Fruit fly (Drosophila melanogaster) whole organism, embryonic: Measurements from ENCODE around the gene sa.

ENCODE experiments used
- B-H1 ChIP-seq: fragments of 200-800 bp; sonication (Bioruptor generic); IDR thresholded peaks from 3 replicates; pipeline ENCODE4 v1.3.6; 2022; ENCODE audit warnings: missing biosample characterization, missing genetic modification characterization
- CG10565 ChIP-seq: fragments of 200-800 bp; sonication (Bioruptor generic); optimal IDR thresholded peaks from 3 replicates; lab custom pipeline; 2016; ENCODE audit warnings: missing biosample characterization, mild to moderate bottlenecking, missing genetic modification characterization
- CG10979 ChIP-seq: fragments of 200-800 bp; sonication (Bioruptor generic); optimal IDR thresholded peaks from 2 replicates; lab custom pipeline; 2018; ENCODE audit warnings: missing biosample characterization, mild to moderate bottlenecking, missing genetic modification characterization, moderate library complexity
- CG11560 ChIP-seq: fragments of 200-800 bp; sonication (Bioruptor generic); IDR thresholded peaks from 3 replicates; pipeline ENCODE4 v1.3.6; 2022; ENCODE audit warnings: missing biosample characterization, missing genetic modification characterization
- CG12391 ChIP-seq: fragments of 200-800 bp; sonication (Bioruptor generic); optimal IDR thresholded peaks from 3 replicates; lab custom pipeline; 2018; ENCODE audit warnings: missing biosample characterization, mild to moderate bottlenecking, missing genetic modification characterization, moderate library complexity
- CG13123 ChIP-seq: fragments of 200-800 bp; sonication (Bioruptor generic); optimal IDR thresholded peaks from 2 replicates; lab custom pipeline; 2016; ENCODE audit warnings: missing biosample characterization, missing genetic modification characterization
- CG13424 ChIP-seq: fragments of 200-800 bp; sonication (Bioruptor generic); optimal IDR thresholded peaks from 2 replicates; lab custom pipeline; 2019; ENCODE audit warnings: missing biosample characterization, mild to moderate bottlenecking, missing genetic modification characterization, moderate library complexity
- CG13894 ChIP-seq: fragments of 200-800 bp; sonication (Bioruptor generic); optimal IDR thresholded peaks from 3 replicates; lab custom pipeline; 2018; ENCODE audit warnings: missing biosample characterization, mild to moderate bottlenecking, missing genetic modification characterization, moderate library complexity
- CG14441 ChIP-seq: fragments of 200-800 bp; sonication (Bioruptor generic); IDR thresholded peaks from 2 replicates; pipeline ENCODE4 v1.3.6; 2022; ENCODE audit warnings: missing biosample characterization, missing genetic modification characterization
- CG15696 ChIP-seq: fragments of 200-800 bp; sonication (Bioruptor generic); optimal IDR thresholded peaks from 2 replicates; lab custom pipeline; 2019; ENCODE audit warnings: missing biosample characterization, mild to moderate bottlenecking, missing genetic modification characterization, moderate library complexity
- CG1832 ChIP-seq: fragments of 200-800 bp; sonication (Bioruptor generic); optimal IDR thresholded peaks from 2 replicates; lab custom pipeline; 2017; ENCODE audit warnings: missing biosample characterization, mild to moderate bottlenecking, missing genetic modification characterization, inconsistent platforms
- CG2116 ChIP-seq: fragments of 200-800 bp; sonication (Bioruptor generic); optimal IDR thresholded peaks from 3 replicates; lab custom pipeline; 2018; ENCODE audit warnings: missing biosample characterization, mild to moderate bottlenecking, missing genetic modification characterization
- CG2712 ChIP-seq: fragments of 200-800 bp; optimal IDR thresholded peaks from 3 replicates; lab custom pipeline; 2019; ENCODE audit warnings: missing biosample characterization, mild to moderate bottlenecking, missing genetic modification characterization, moderate library complexity
- CG34376 ChIP-seq: fragments of 200-800 bp; sonication (Bioruptor generic); optimal IDR thresholded peaks from 2 replicates; lab custom pipeline; 2018; ENCODE audit warnings: missing biosample characterization, mild to moderate bottlenecking, missing genetic modification characterization
- CG42726 ChIP-seq: fragments of 200-800 bp; sonication (Bioruptor generic); IDR thresholded peaks from 2 replicates; pipeline ENCODE4 v1.3.6; 2022; ENCODE audit warnings: missing biosample characterization, missing genetic modification characterization; ENCODE audit not compliant: partially characterized antibody
- CG4360 ChIP-seq: fragments of 200-800 bp; sonication (Bioruptor generic); IDR thresholded peaks from 2 replicates; pipeline ENCODE4 v1.3.6; 2022; ENCODE audit warnings: missing biosample characterization, missing genetic modification characterization
- CG4424 ChIP-seq: fragments of 200-800 bp; sonication (Bioruptor generic); optimal IDR thresholded peaks from 3 replicates; lab custom pipeline; 2016; ENCODE audit warnings: missing biosample characterization, missing genetic modification characterization
- CG4820 ChIP-seq: fragments of 200-800 bp; sonication (Bioruptor generic); optimal IDR thresholded peaks from 3 replicates; lab custom pipeline; 2016; ENCODE audit warnings: missing biosample characterization, missing genetic modification characterization
- CG6654 ChIP-seq: fragments of 200-800 bp; sonication (Bioruptor generic); optimal IDR thresholded peaks from 2 replicates; lab custom pipeline; 2017; ENCODE audit warnings: missing biosample characterization, mild to moderate bottlenecking, missing genetic modification characterization
- CG6689 ChIP-seq: fragments of 200-800 bp; sonication (Bioruptor generic); IDR thresholded peaks from 2 replicates; pipeline ENCODE4 v1.3.6; 2022; ENCODE audit warnings: missing biosample characterization, missing genetic modification characterization
- CG8388 ChIP-seq: fragments of 200-800 bp; sonication (Bioruptor generic); optimal IDR thresholded peaks from 2 replicates; lab custom pipeline; 2019; ENCODE audit warnings: missing biosample characterization, mild to moderate bottlenecking, missing genetic modification characterization, moderate library complexity
- Camta ChIP-seq: fragments of 200-800 bp; sonication (Bioruptor generic); optimal IDR thresholded peaks from 2 replicates; lab custom pipeline; 2016; ENCODE audit warnings: missing biosample characterization, missing genetic modification characterization
- D19B ChIP-seq: fragments of 200-800 bp; sonication (Bioruptor generic); optimal IDR thresholded peaks from 2 replicates; lab custom pipeline; 2017; ENCODE audit warnings: missing biosample characterization, mild to moderate bottlenecking, missing genetic modification characterization
- ERR ChIP-seq: fragments of 200-800 bp; sonication (Bioruptor generic); optimal IDR thresholded peaks from 2 replicates; lab custom pipeline; 2016; ENCODE audit warnings: missing biosample characterization, missing genetic modification characterization
- GATAe ChIP-seq: fragments of 200-800 bp; sonication (Bioruptor generic); conservative IDR thresholded peaks from 2 replicates; pipeline ENCODE4 v1.3.6; 2022; ENCODE audit warnings: missing biosample characterization, missing genetic modification characterization
- HLH3B ChIP-seq: fragments of 200-800 bp; sonication (Bioruptor generic); IDR thresholded peaks from 2 replicates; pipeline ENCODE4 v1.3.6; 2022; ENCODE audit warnings: missing biosample characterization, missing genetic modification characterization
- Hsf ChIP-seq: fragments of 200-800 bp; sonication (Bioruptor generic); optimal IDR thresholded peaks from 3 replicates; lab custom pipeline; 2016; ENCODE audit warnings: missing biosample characterization, missing genetic modification characterization
- Jarid2 ChIP-seq: fragments of 200-800 bp; sonication (Bioruptor generic); optimal IDR thresholded peaks from 3 replicates; lab custom pipeline; 2017; ENCODE audit warnings: mild to moderate bottlenecking, missing biosample characterization, missing genetic modification reagents, missing genetic modification characterization
- Pdp1 ChIP-seq, 2 experiments: fragments of 200-800 bp; sonication (Bioruptor generic); optimal IDR thresholded peaks; 3 replicates each; lab custom pipeline; 2016; ENCODE audit warnings: missing biosample characterization in 2 of 2, missing genetic modification characterization in 2 of 2, mild to moderate bottlenecking in 1 of 2, moderate library complexity in 1 of 2
- Ssrp ChIP-seq: fragments of 200-800 bp; sonication (Bioruptor generic); optimal IDR thresholded peaks from 2 replicates; lab custom pipeline; 2018; ENCODE audit warnings: missing biosample characterization, mild to moderate bottlenecking, missing genetic modification characterization, moderate library complexity
- cato ChIP-seq: fragments of 200-800 bp; sonication (Bioruptor generic); optimal IDR thresholded peaks from 2 replicates; lab custom pipeline; 2016; ENCODE audit warnings: missing biosample characterization, missing genetic modification characterization, borderline replicate concordance
- cg ChIP-seq: fragments of 200-800 bp; sonication (Bioruptor generic); optimal IDR thresholded peaks from 3 replicates; lab custom pipeline; 2019; ENCODE audit warnings: missing biosample characterization, mild to moderate bottlenecking, missing genetic modification characterization, moderate library complexity
- corto ChIP-seq: fragments of 200-800 bp; sonication (Bioruptor generic); optimal IDR thresholded peaks from 2 replicates; lab custom pipeline; 2016; ENCODE audit warnings: missing biosample characterization, mild to moderate bottlenecking, missing genetic modification characterization, moderate library complexity
- ewg ChIP-seq: fragments of 200-800 bp; sonication (Bioruptor generic); optimal IDR thresholded peaks from 3 replicates; lab custom pipeline; 2017; ENCODE audit warnings: mild to moderate bottlenecking, missing biosample characterization, missing genetic modification reagents, missing genetic modification characterization
- exex ChIP-seq: fragments of 200-800 bp; sonication (Bioruptor generic); optimal IDR thresholded peaks from 4 replicates; lab custom pipeline; 2018; ENCODE audit warnings: missing biosample characterization, mild to moderate bottlenecking, missing genetic modification characterization, moderate library complexity
- gro ChIP-seq: fragments of 200-800 bp; sonication (Bioruptor generic); optimal IDR thresholded peaks from 2 replicates; lab custom pipeline; 2016; ENCODE audit warnings: missing biosample characterization, missing genetic modification characterization
- ham ChIP-seq: fragments of 200-800 bp; sonication (Bioruptor generic); IDR thresholded peaks from 2 replicates; pipeline ENCODE4 v1.3.6; 2022; ENCODE audit warnings: missing biosample characterization, missing genetic modification characterization
- hkb ChIP-seq, 2 experiments: fragments of 200-800 bp in 1 of 2; fragments of >200 bp in 1 of 2; sonication (Bioruptor generic) in 1 of 2; IDR thresholded peaks in 1 of 2; optimal IDR thresholded peaks in 1 of 2; 2 replicates each; pipeline versions ENCODE4 v1.3.6 to Lab custom; 2017 to 2022; ENCODE audit warnings: missing biosample characterization in 1 of 2, missing genetic modification characterization in 1 of 2
- jigr1 ChIP-seq: fragments of 200-800 bp; sonication (Bioruptor generic); IDR thresholded peaks from 3 replicates; pipeline ENCODE4 v1.3.6; 2022; ENCODE audit warnings: missing biosample characterization, missing genetic modification characterization
- lmd ChIP-seq: fragments of 200-800 bp; sonication (Bioruptor generic); IDR thresholded peaks from 2 replicates; pipeline ENCODE4 v1.3.6; 2022; ENCODE audit warnings: missing biosample characterization, missing genetic modification characterization
- luna ChIP-seq: fragments of 200-800 bp; sonication (Bioruptor generic); optimal IDR thresholded peaks from 2 replicates; lab custom pipeline; 2016; ENCODE audit warnings: missing biosample characterization, missing genetic modification characterization
- mld ChIP-seq: fragments of 200-800 bp; sonication (Bioruptor generic); IDR thresholded peaks from 3 replicates; pipeline ENCODE4 v1.3.6; 2022; ENCODE audit warnings: missing biosample characterization, missing genetic modification characterization; ENCODE audit not compliant: partially characterized antibody
- phol ChIP-seq: fragments of 200-800 bp; sonication (Bioruptor generic); optimal IDR thresholded peaks from 3 replicates; lab custom pipeline; 2018; ENCODE audit warnings: missing biosample characterization, mild to moderate bottlenecking, missing genetic modification characterization, moderate library complexity
- repo ChIP-seq: fragments of 200-800 bp; sonication (Bioruptor generic); optimal IDR thresholded peaks from 2 replicates; lab custom pipeline; 2016; ENCODE audit warnings: missing biosample characterization, missing genetic modification characterization
- sc ChIP-seq, 3 experiments: fragments of >200 bp in 2 of 3; fragments of 200-800 bp in 1 of 3; sonication (Bioruptor generic) in 1 of 3; optimal IDR thresholded peaks; 2 replicates in 2 of 3; 3 replicates in 1 of 3; lab custom pipeline; 2017; ENCODE audit warnings: mild to moderate bottlenecking in 1 of 3, missing biosample characterization in 1 of 3, missing genetic modification characterization in 1 of 3, missing genetic modification reagents in 1 of 3
- scrt ChIP-seq: fragments of 200-800 bp; sonication (Bioruptor generic); optimal IDR thresholded peaks from 2 replicates; lab custom pipeline; 2018; ENCODE audit warnings: missing biosample characterization, mild to moderate bottlenecking, missing genetic modification characterization, moderate library complexity
- sisA ChIP-seq: fragments of 200-800 bp; sonication (Bioruptor generic); IDR thresholded peaks from 2 replicates; pipeline ENCODE4 v1.3.6; 2022; ENCODE audit warnings: missing biosample characterization, missing genetic modification characterization
- tll ChIP-seq, 2 experiments: fragments of 200-800 bp in 1 of 2; fragments of >200 bp in 1 of 2; sonication (Bioruptor generic) in 1 of 2; optimal IDR thresholded peaks; 2 replicates each; lab custom pipeline; 2017 to 2019; ENCODE audit warnings: missing biosample characterization in 2 of 2, missing genetic modification characterization in 2 of 2, mild to moderate bottlenecking in 1 of 2, moderate library complexity in 1 of 2
- toy ChIP-seq: fragments of 200-800 bp; sonication (Bioruptor generic); IDR thresholded peaks from 2 replicates; pipeline ENCODE4 v1.3.6; 2022; ENCODE audit warnings: missing biosample characterization, missing genetic modification characterization
- usp ChIP-seq: fragments of >200 bp; optimal IDR thresholded peaks from 2 replicates; lab custom pipeline; 2017; ENCODE audit warnings: missing biosample characterization, missing genetic modification characterization

sa gene

DNA sequence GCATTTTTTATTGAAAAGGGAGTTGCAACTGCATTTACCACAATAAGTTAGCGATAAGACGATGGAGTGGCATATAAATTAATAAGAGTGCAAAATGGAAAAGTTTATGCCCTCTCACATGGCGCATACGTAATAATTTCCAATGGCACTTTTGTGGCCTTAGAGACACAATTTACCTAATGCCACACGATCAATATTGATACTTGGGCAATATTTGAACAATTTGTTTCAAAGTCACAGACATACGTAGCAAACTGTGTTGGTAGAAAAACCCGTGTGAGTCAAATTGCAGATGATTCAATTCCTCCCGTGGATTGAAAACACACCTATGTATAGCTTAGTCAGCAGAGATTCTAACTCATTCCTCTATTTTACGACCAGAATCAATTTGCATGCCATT lies 5.6 kb upstream of the sa start (continued):
- TF ChIP-seq CG10979 (tag; lab: Kevin White, UChicago): no peak
- TF ChIP-seq CG2712 (tag; lab: Kevin White, UChicago): no peak
- TF ChIP-seq Hsf: no peak
- no peak for TF ChIP-seq CG13894 (tag; lab: Kevin White, UChicago)
- no peak for TF ChIP-seq ERR (GFP tag; lab: Kevin White, UChicago)
- TF ChIP-seq CG11560 (tag; lab: Robert Waterston, UW): no peak
- TF ChIP-seq CG6689 (GFP tag; lab: Robert Waterston, UW): no peak
- TF ChIP-seq tll (GFP tag; optimal IDR thresholded peaks at IDR 0.05; lab: Kevin White, UChicago): no peak
- no peak for TF ChIP-seq CG12391 (tag; lab: Kevin White, UChicago)
- no peak for TF ChIP-seq CG10565 (GFP tag; lab: Kevin White, UChicago)
- TF ChIP-seq CG13123 (GFP tag; lab: Kevin White, UChicago): no peak
- TF ChIP-seq CG14441: no peak
- TF ChIP-seq corto (GFP tag; lab: Kevin White, UChicago): no peak
- TF ChIP-seq B-H1 (GFP tag; lab: Robert Waterston, UW): no peak
- no peak for TF ChIP-seq toy (GFP tag; lab: Robert Waterston, UW)
- TF ChIP-seq exex (tag; lab: Kevin White, UChicago): no peak
- TF ChIP-seq luna (GFP tag; lab: Kevin White, UChicago): no peak
- no peak for TF ChIP-seq hkb (optimal IDR thresholded peaks at IDR 0.05; lab: Kevin White, UChicago)
- TF ChIP-seq hkb (GFP tag; IDR thresholded peaks at IDR 0.05; lab: Robert Waterston, UW): peak; percentile 74
- no peak for TF ChIP-seq cg
- TF ChIP-seq jigr1 (GFP tag; lab: Robert Waterston, UW): no peak
- no peak for TF ChIP-seq CG15696 (tag; lab: Kevin White, UChicago)
- TF ChIP-seq Jarid2 (GFP tag; lab: Kevin White, UChicago): peak; percentile 29
- no peak for TF ChIP-seq CG8388 (GFP tag; lab: Kevin White, UChicago)
- TF ChIP-seq CG2116 (GFP tag; lab: Kevin White, UChicago): no peak
- peak; percentile 27 for TF ChIP-seq Camta
- TF ChIP-seq HLH3B (GFP tag; lab: Robert Waterston, UW): no peak
- TF ChIP-seq ham: no peak
- TF ChIP-seq lmd (GFP tag; lab: Robert Waterston, UW): no peak
- no peak for TF ChIP-seq cato (GFP tag; lab: Kevin White, UChicago)
- TF ChIP-seq Ssrp (tag; lab: Kevin White, UChicago): no peak
- TF ChIP-seq ewg (GFP tag; lab: Kevin White, UChicago): no peak
- no peak for TF ChIP-seq scrt (GFP tag; lab: Kevin White, UChicago)
- peak; percentile 34 for TF ChIP-seq CG13424 (tag; lab: Kevin White, UChicago)
- no peak for TF ChIP-seq CG4424 (GFP tag; lab: Kevin White, UChicago)
- TF ChIP-seq CG1832 (GFP tag; lab: Kevin White, UChicago): no peak
- no peak for TF ChIP-seq D19B
- no peak for TF ChIP-seq CG42726 (GFP tag; lab: Robert Waterston, UW)
- no peak for TF ChIP-seq repo
- no peak for TF ChIP-seq phol (tag; lab: Kevin White, UChicago)
- no peak for TF ChIP-seq sc (optimal IDR thresholded peaks at IDR 0.05; lab: Kevin White, UChicago)
- no peak for TF ChIP-seq sc (GFP tag; optimal IDR thresholded peaks at IDR 0.05; lab: Kevin White, UChicago)
- no peak for TF ChIP-seq gro (GFP tag; lab: Kevin White, UChicago)
- no peak for TF ChIP-seq sisA
- TF ChIP-seq CG4360: no peak
- TF ChIP-seq usp (GFP tag; lab: Kevin White, UChicago): no peak
- TF ChIP-seq CG4820 (GFP tag; lab: Kevin White, UChicago): no peak
- no peak for TF ChIP-seq CG34376 (GFP tag; lab: Kevin White, UChicago)
- no peak for TF ChIP-seq CG6654
- no peak for TF ChIP-seq GATAe (GFP tag; lab: Robert Waterston, UW)
- no peak for TF ChIP-seq mld (GFP tag; lab: Robert Waterston, UW)
- no peak for TF ChIP-seq Pdp1 (GFP tag; optimal IDR thresholded peaks at IDR 0.05; lab: Kevin White, UChicago)
